Fruit fly (Drosophila melanogaster): Measurements from ENCODE around the gene CG13384.

DNA sequence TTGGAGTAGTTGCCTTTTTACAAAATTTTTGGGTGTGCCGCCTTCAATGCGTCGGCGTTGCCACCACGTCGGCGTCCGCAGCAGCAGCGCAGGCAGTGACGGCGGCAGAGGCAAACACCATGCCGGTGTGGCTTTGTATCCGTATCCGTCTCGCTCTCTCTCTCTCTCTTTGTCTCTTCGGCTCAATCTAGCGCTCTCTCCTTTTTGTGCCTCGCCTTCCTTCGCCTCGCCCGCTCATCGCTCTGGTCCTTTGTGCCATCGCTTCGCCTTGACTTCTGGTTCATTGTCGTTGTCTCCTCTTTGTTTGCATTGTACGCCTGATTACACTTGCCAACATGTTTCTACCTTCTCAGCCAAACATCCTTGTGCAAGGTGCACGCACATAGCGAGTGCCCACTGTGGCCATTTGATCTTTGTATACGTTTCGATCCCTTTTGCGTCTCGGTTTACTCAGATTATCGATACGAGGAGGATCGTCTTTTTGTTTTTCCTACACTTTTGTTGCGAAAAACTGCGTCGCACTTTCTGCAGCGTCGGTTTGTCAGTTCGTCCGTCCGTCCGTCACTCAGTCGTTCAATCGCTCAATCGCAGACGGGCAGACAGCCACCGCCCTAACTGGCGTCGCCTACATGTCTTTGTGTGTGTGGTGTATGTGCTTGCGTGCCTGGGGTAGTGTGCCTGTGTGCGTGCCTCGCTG, 32.2 kb downstream of the CG13384 start:
- TF ChIP-seq Dll (optimal IDR thresholded peaks at IDR 0.05), result peak; percentile 53
- no peak for TF ChIP-seq psq (optimal IDR thresholded peaks at IDR 0.05)
- TF ChIP-seq pan (optimal IDR thresholded peaks at IDR 0.05), result no peak
- TF ChIP-seq CG8478 (optimal IDR thresholded peaks at IDR 0.05), result no peak
- TF ChIP-seq EcR (GFP tag; optimal IDR thresholded peaks at IDR 0.05), result no peak
- TF ChIP-seq usp (GFP tag; optimal IDR thresholded peaks at IDR 0.05), result no peak

Data from whole organism.